Worm (Caenorhabditis elegans) whole organism, L1 larva: Measurements from ENCODE around the gene F53F1.6.
"Not testable (repeated sequence)": the region's sequence is repeated elsewhere in the genome, so short reads cannot be mapped to it uniquely, and the experiment has no call there.

ENCODE experiments used
- C04F5.9 ChIP-seq: sonication (generic microtip); optimal IDR thresholded peaks from 2 replicates; lab custom pipeline; 2016; ENCODE audit warnings: missing genetic modification characterization, missing compliant biosample characterization
- F16B12.6 ChIP-seq: fragments of 150-350 bp; optimal IDR thresholded peaks from 2 replicates; lab custom pipeline; 2014; ENCODE audit warnings: missing biosample characterization, missing genetic modification characterization
- aha-1 ChIP-seq: fragments of 150-350 bp; optimal IDR thresholded peaks from 2 replicates; lab custom pipeline; 2014; ENCODE audit warnings: missing biosample characterization, missing genetic modification characterization
- blmp-1 ChIP-seq: fragments of 150-350 bp; optimal IDR thresholded peaks from 2 replicates; lab custom pipeline; 2014; ENCODE audit warnings: missing biosample characterization, missing genetic modification characterization
- ceh-88 ChIP-seq: fragments of 200-800 bp; sonication (Bioruptor generic); IDR thresholded peaks from 2 replicates; pipeline ENCODE4 v1.3.6; 2022; ENCODE audit warnings: missing genetic modification characterization, missing compliant biosample characterization
- dpl-1 ChIP-seq, 3 experiments: fragments of 150-350 bp in 2 of 3; sonication (generic microtip) in 1 of 3; optimal IDR thresholded peaks; 2 replicates each; lab custom pipeline; 2014 to 2017; ENCODE audit warnings: missing biosample characterization in 3 of 3, missing genetic modification characterization in 3 of 3, missing genetic modification reagents in 3 of 3
- dsc-1 ChIP-seq: sonication (generic microtip); optimal IDR thresholded peaks from 2 replicates; lab custom pipeline; 2016; ENCODE audit warnings: mild to moderate bottlenecking, missing genetic modification characterization, missing compliant biosample characterization
- efl-1 ChIP-seq, 4 experiments: fragments of 150-350 bp; optimal IDR thresholded peaks in 3 of 4; peaks in 1 of 4; 1 replicate in 1 of 4; 2 replicates in 3 of 4; lab custom pipeline; 2014; ENCODE audit warnings: missing biosample characterization in 2 of 4, missing genetic modification characterization in 2 of 4, missing genetic modification reagents in 2 of 4
- efl-3 ChIP-seq: fragments of 200-800 bp; sonication (Bioruptor generic); optimal IDR thresholded peaks from 2 replicates; lab custom pipeline; 2018; ENCODE audit warnings: mild to moderate bottlenecking, missing genetic modification characterization, missing compliant biosample characterization
- elt-2 ChIP-seq: sonication (generic microtip); optimal IDR thresholded peaks from 2 replicates; lab custom pipeline; 2016; ENCODE audit warnings: missing genetic modification characterization, mild to moderate bottlenecking, inconsistent platforms, missing compliant biosample characterization, missing genetic modification reagents
- fkh-10 ChIP-seq: sonication (generic microtip); optimal IDR thresholded peaks from 2 replicates; lab custom pipeline; 2017; ENCODE audit warnings: missing biosample characterization, missing genetic modification reagents, missing genetic modification characterization
- fkh-8 ChIP-seq: sonication (generic microtip); optimal IDR thresholded peaks from 2 replicates; lab custom pipeline; 2016; ENCODE audit warnings: mild to moderate bottlenecking, missing genetic modification characterization, missing compliant biosample characterization
- hlh-17 ChIP-seq: fragments of 200-800 bp; sonication (Bioruptor generic); optimal IDR thresholded peaks from 2 replicates; lab custom pipeline; 2018; ENCODE audit warnings: missing genetic modification characterization, mild to moderate bottlenecking, missing compliant biosample characterization, moderate library complexity, borderline replicate concordance
- hpl-2 ChIP-seq: fragments of 150-350 bp; optimal IDR thresholded peaks from 2 replicates; lab custom pipeline; 2014; ENCODE audit warnings: missing biosample characterization, missing genetic modification reagents, missing genetic modification characterization
- irx-1 ChIP-seq: sonication (generic microtip); optimal IDR thresholded peaks from 2 replicates; lab custom pipeline; 2016; ENCODE audit warnings: missing genetic modification characterization, missing compliant biosample characterization
- lin-14 ChIP-seq: fragments of 200-800 bp; sonication (Bioruptor generic); optimal IDR thresholded peaks from 2 replicates; lab custom pipeline; 2018; ENCODE audit warnings: mild to moderate bottlenecking, missing genetic modification characterization, moderate library complexity, missing compliant biosample characterization
- lin-35 ChIP-seq, 2 experiments: fragments of 150-350 bp; optimal IDR thresholded peaks; 2 replicates each; lab custom pipeline; 2014; ENCODE audit warnings: missing biosample characterization in 2 of 2, missing genetic modification characterization in 2 of 2, missing genetic modification reagents in 2 of 2
- lir-3 ChIP-seq: sonication (generic microtip); optimal IDR thresholded peaks from 2 replicates; lab custom pipeline; 2016; ENCODE audit warnings: mild to moderate bottlenecking, missing genetic modification characterization, moderate library complexity, missing compliant biosample characterization; ENCODE audit not compliant: poor library complexity
- lsy-2 ChIP-seq, 2 experiments: fragments of 150-350 bp; optimal IDR thresholded peaks; 2 replicates each; lab custom pipeline; 2014; ENCODE audit warnings: missing biosample characterization in 2 of 2, missing genetic modification characterization in 2 of 2
- nhr-11 ChIP-seq: fragments of 150-350 bp; optimal IDR thresholded peaks from 2 replicates; lab custom pipeline; 2014; ENCODE audit warnings: missing biosample characterization, missing genetic modification characterization
- nhr-237 ChIP-seq: fragments of 150-350 bp; optimal IDR thresholded peaks from 2 replicates; lab custom pipeline; 2014; ENCODE audit warnings: missing biosample characterization, missing genetic modification characterization
- nhr-84 ChIP-seq: sonication (generic microtip); optimal IDR thresholded peaks from 2 replicates; lab custom pipeline; 2017; ENCODE audit warnings: missing biosample characterization, missing genetic modification characterization
- pqm-1 ChIP-seq: sonication (generic microtip); optimal IDR thresholded peaks from 3 replicates; lab custom pipeline; 2017; ENCODE audit warnings: missing biosample characterization, missing genetic modification characterization
- skn-1 ChIP-seq: fragments of 150-350 bp; optimal IDR thresholded peaks from 2 replicates; lab custom pipeline; 2014; ENCODE audit warnings: missing biosample characterization, missing genetic modification characterization
- snpc-4 ChIP-seq: fragments of 150-350 bp; optimal IDR thresholded peaks from 2 replicates; lab custom pipeline; 2014; ENCODE audit warnings: missing biosample characterization, missing genetic modification characterization
- sox-4 ChIP-seq: sonication (generic microtip); optimal IDR thresholded peaks from 2 replicates; lab custom pipeline; 2016; ENCODE audit warnings: missing genetic modification characterization, missing compliant biosample characterization
- swsn-7 ChIP-seq: sonication (generic microtip); optimal IDR thresholded peaks from 2 replicates; lab custom pipeline; 2016; ENCODE audit warnings: missing genetic modification characterization, missing compliant biosample characterization
- unc-86 ChIP-seq: sonication (generic microtip); optimal IDR thresholded peaks from 2 replicates; lab custom pipeline; 2016; ENCODE audit warnings: missing genetic modification characterization, missing compliant biosample characterization
- unc-98 ChIP-seq: fragments of 200-800 bp; sonication (Bioruptor generic); IDR thresholded peaks from 2 replicates; pipeline ENCODE4 v1.3.6; 2022; ENCODE audit warnings: missing genetic modification characterization, missing compliant biosample characterization
- zag-1 ChIP-seq: fragments of 150-350 bp; optimal IDR thresholded peaks from 2 replicates; lab custom pipeline; 2014; ENCODE audit warnings: missing biosample characterization, missing genetic modification characterization
- zip-4 ChIP-seq: fragments of 200-800 bp; sonication (Bioruptor generic); optimal IDR thresholded peaks from 2 replicates; lab custom pipeline; 2018; ENCODE audit warnings: mild to moderate bottlenecking, missing genetic modification characterization, moderate library complexity, missing compliant biosample characterization

The F53F1.6 gene

ce11 chrV:13443535-13443934 lies 26.1 kb upstream of the F53F1.6 start, which contains the start of gene Y2H9A.6:
Gene Y2H9A.6, plus strand, starts transcription at chrV:13443835.
- not testable (repeated sequence) for TF ChIP-seq ceh-88 (GFP tag; lab: Robert Waterston, UW); fkh-10; efl-3 (GFP tag; lab: Kevin White, UChicago)

- TF ChIP-seq zag-1 (tag; lab: Kevin White, UChicago) (no peak), nhr-237 (tag; lab: Kevin White, UChicago) (no peak), elt-2 (tag; lab: Kevin White, UChicago) (no peak), nhr-84 (tag; lab: Kevin White, UChicago) (no peak), lsy-2 (tag; optimal IDR thresholded peaks at IDR 0.05; lab: Kevin White, UChicago) (no peak), dsc-1 (tag; lab: Kevin White, UChicago) (no peak), hpl-2 (no peak), nhr-11 (tag; lab: Kevin White, UChicago) (no peak), lin-14 (GFP tag; lab: Kevin White, UChicago) (no peak), unc-98 (GFP tag; lab: Robert Waterston, UW) (no peak), aha-1 (tag; lab: Kevin White, UChicago) (no peak), irx-1 (tag; lab: Kevin White, UChicago) (no peak), skn-1 (tag; lab: Kevin White, UChicago) (no peak), zip-4 (GFP tag; lab: Kevin White, UChicago) (no peak), efl-3 (GFP tag; lab: Kevin White, UChicago) (no peak), C04F5.9 (tag; lab: Kevin White, UChicago) (no peak), hlh-17 (GFP tag; lab: Kevin White, UChicago) (no peak), sox-4 (tag; lab: Kevin White, UChicago) (no peak), F16B12.6 (no peak)
Observed at ce11 chrV:13442819-13443218, 25.4 kb upstream of the F53F1.6 start.

ce11 chrV:13441661-13442060 lies 24.2 kb upstream of the F53F1.6 start, which contains the start of gene col-162:
Gene col-162, plus strand, starts transcription at chrV:13441961.
- no peak for TF ChIP-seq pqm-1 (tag; lab: Kevin White, UChicago)
- TF ChIP-seq snpc-4 (tag; lab: Kevin White, UChicago), result no peak
- no peak for TF ChIP-seq swsn-7 (tag; lab: Kevin White, UChicago)
- no peak for TF ChIP-seq lir-3 (tag; lab: Kevin White, UChicago)
- no peak for TF ChIP-seq fkh-8

- peak in 1 of 2 experiments; percentile 78 for TF ChIP-seq efl-1 (optimal IDR thresholded peaks at IDR 0.05; lab: Kevin White, UChicago)
- peak; percentile 83 to 98 for TF ChIP-seq efl-1 (GFP tag; optimal IDR thresholded peaks at IDR 0.05 in 1 of 2; lab: Kevin White, UChicago)
- peak; percentile 62 to 86 (median 81) for TF ChIP-seq dpl-1 (GFP tag; optimal IDR thresholded peaks at IDR 0.05; lab: Kevin White, UChicago)
- TF ChIP-seq swsn-7 (tag; lab: Kevin White, UChicago), result no peak
- TF ChIP-seq pqm-1 (tag; lab: Kevin White, UChicago), result no peak
- no peak for TF ChIP-seq unc-86 (tag; lab: Kevin White, UChicago)
- peak; percentile 4 for TF ChIP-seq blmp-1 (tag; lab: Kevin White, UChicago)
- TF ChIP-seq lin-35 (GFP tag; optimal IDR thresholded peaks at IDR 0.05; lab: Kevin White, UChicago), result peak; percentile 51 to 87
- TF ChIP-seq, all 84 proteins: peak for 4
Observed at ce11 chrV:13437473-13438074, 20.2 kb upstream of the F53F1.6 start, which contains the start of gene mes-4. Gene mes-4, minus strand, starts transcription at chrV:13437545.

- TF ChIP-seq skn-1 (tag; lab: Kevin White, UChicago) (no peak), nhr-237 (tag; lab: Kevin White, UChicago) (no peak)
Observed at ce11 chrV:13432364-13432763, 15.0 kb upstream of the F53F1.6 start, which contains the start of gene srd-17. Gene srd-17, minus strand, starts transcription at chrV:13432714.
